Worm (Caenorhabditis elegans) whole organism, early embryonic: ENCODE results near the gene C27D8.2.

Experiments used
- B0310.2 ChIP-seq: sonication (generic microtip); optimal IDR thresholded peaks from 2 replicates; lab custom pipeline; 2016; ENCODE audit warnings: mild to moderate bottlenecking, missing genetic modification characterization, missing compliant biosample characterization
- F13C5.2 ChIP-seq: sonication (generic microtip); optimal IDR thresholded peaks from 2 replicates; lab custom pipeline; 2017; ENCODE audit warnings: mild to moderate bottlenecking, missing genetic modification characterization, inconsistent platforms, missing compliant biosample characterization
- aly-1 ChIP-seq: sonication (generic microtip); optimal IDR thresholded peaks from 2 replicates; lab custom pipeline; 2016; ENCODE audit warnings: missing genetic modification characterization, missing compliant biosample characterization
- ama-1 ChIP-seq: fragments of 150-350 bp; optimal IDR thresholded peaks from 2 replicates; lab custom pipeline; 2014
- ceh-13 ChIP-seq: fragments of 200-800 bp; sonication (Bioruptor generic); optimal IDR thresholded peaks from 2 replicates; lab custom pipeline; 2018; ENCODE audit warnings: mild to moderate bottlenecking, missing genetic modification characterization, missing compliant biosample characterization
- ceh-36 ChIP-seq: sonication (generic microtip); optimal IDR thresholded peaks from 2 replicates; lab custom pipeline; 2016; ENCODE audit warnings: missing genetic modification characterization, inconsistent platforms, missing compliant biosample characterization
- ets-7 ChIP-seq: sonication (generic microtip); optimal IDR thresholded peaks from 2 replicates; lab custom pipeline; 2016; ENCODE audit warnings: missing genotype, missing genetic modification characterization, missing compliant biosample characterization
- flt-1 ChIP-seq: fragments of 200-800 bp; sonication (Bioruptor generic); IDR thresholded peaks from 2 replicates; pipeline ENCODE4 v1.3.6; 2022; ENCODE audit warnings: missing genetic modification characterization, missing compliant biosample characterization
- hmbx-1 ChIP-seq: sonication (generic microtip); optimal IDR thresholded peaks from 2 replicates; lab custom pipeline; 2016; ENCODE audit warnings: mild to moderate bottlenecking, missing genetic modification characterization, missing compliant biosample characterization
- hnd-1 ChIP-seq: sonication (generic microtip); optimal IDR thresholded peaks from 2 replicates; lab custom pipeline; 2016; ENCODE audit warnings: missing genetic modification characterization, missing compliant biosample characterization
- pes-1 ChIP-seq: fragments of 200-800 bp; sonication (Bioruptor generic); IDR thresholded peaks from 2 replicates; pipeline ENCODE4 v1.3.6; 2022; ENCODE audit warnings: missing genetic modification reagents, missing genetic modification characterization, missing compliant biosample characterization
- scrt-1 ChIP-seq: fragments of 200-800 bp; sonication (Bioruptor generic); IDR thresholded peaks from 2 replicates; pipeline ENCODE4 v1.3.6; 2022; ENCODE audit warnings: missing genetic modification characterization, missing compliant biosample characterization
- sea-1 ChIP-seq: fragments of 200-800 bp; sonication (Bioruptor generic); conservative IDR thresholded peaks from 2 replicates; pipeline ENCODE4 v1.3.6; 2022; ENCODE audit warnings: missing genetic modification characterization, missing compliant biosample characterization
- tbx-11 ChIP-seq: fragments of 200-800 bp; sonication (Bioruptor generic); IDR thresholded peaks from 2 replicates; pipeline ENCODE4 v1.3.6; 2022; ENCODE audit warnings: missing genetic modification characterization, missing compliant biosample characterization
- tbx-37 ChIP-seq: fragments of 200-800 bp; sonication (Bioruptor generic); conservative IDR thresholded peaks from 2 replicates; pipeline ENCODE4 v1.3.6; 2022; ENCODE audit warnings: missing genetic modification reagents, missing genetic modification characterization, missing compliant biosample characterization
- tra-4 ChIP-seq: sonication (generic microtip); optimal IDR thresholded peaks from 2 replicates; lab custom pipeline; 2017; ENCODE audit warnings: missing genetic modification characterization, missing compliant biosample characterization

The C27D8.2 gene

DNA sequence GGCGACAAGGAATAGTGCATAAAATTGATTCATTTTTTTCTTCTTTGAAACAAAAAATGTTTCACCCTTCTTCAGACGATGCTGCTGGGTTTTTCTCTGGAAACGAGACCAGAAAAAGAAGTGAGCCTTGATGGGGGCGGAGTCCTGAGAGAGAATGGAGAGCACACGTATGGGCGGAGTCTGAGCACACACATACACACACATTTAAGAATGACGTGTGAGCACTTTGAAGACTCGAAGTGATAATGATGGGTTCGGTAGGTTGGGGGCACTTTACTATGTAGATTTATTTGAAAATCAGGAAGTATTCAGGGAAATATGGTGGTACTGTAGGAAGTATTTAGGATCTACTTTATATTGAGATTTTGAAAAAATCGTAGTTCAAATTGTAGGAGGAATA, 46.5 kb downstream of the C27D8.2 start, which contains the start of gene flp-9:
Gene flp-9 (minus strand): TSS at position 101 of the 400 bp plus-strand sequence.
- TF ChIP-seq B0310.2, result no peak
- no peak for TF ChIP-seq ets-7 (tag; lab: Kevin White, UChicago)
- TF ChIP-seq ceh-13, result no peak
- no peak for TF ChIP-seq hmbx-1

ce11 chrIV:12762782-12763181, 51.8 kb downstream of the C27D8.2 start:
- TF ChIP-seq ets-7 (tag; lab: Kevin White, UChicago), result no peak
- TF ChIP-seq tra-4 (tag; lab: Kevin White, UChicago), result no peak
- TF ChIP-seq aly-1 (tag; lab: Kevin White, UChicago), result no peak
- TF ChIP-seq scrt-1, result no peak
- no peak for TF ChIP-seq hnd-1 (tag; lab: Kevin White, UChicago)
- no peak for TF ChIP-seq sea-1 (GFP tag; lab: Robert Waterston, UW)
- no peak for TF ChIP-seq flt-1 (GFP tag; lab: Robert Waterston, UW)
- TF ChIP-seq tbx-11 (GFP tag; lab: Robert Waterston, UW), result no peak
- no peak for TF ChIP-seq tbx-37 (GFP tag; lab: Robert Waterston, UW)
- no peak for TF ChIP-seq hmbx-1
- TF ChIP-seq pes-1 (GFP tag; lab: Robert Waterston, UW), result no peak
- TF ChIP-seq ceh-13, result no peak
- TF ChIP-seq ama-1 (lab: Kevin White, UChicago), result no peak
- no peak for TF ChIP-seq F13C5.2 (tag; lab: Kevin White, UChicago)
- no peak for TF ChIP-seq ceh-36 (tag; lab: Kevin White, UChicago)
- TF ChIP-seq B0310.2, result no peak
